Worm (Caenorhabditis elegans) whole organism, L3 larva: ENCODE results near the gene T06A10.106.

Experiments
- lin-39 ChIP-seq: fragments of 150-350 bp; optimal IDR thresholded peaks from 2 replicates; lab custom pipeline; 2018; ENCODE audit warnings: missing biosample characterization, missing genetic modification reagents, missing genetic modification characterization
- unc-39 ChIP-seq: sonication (generic microtip); optimal IDR thresholded peaks from 4 replicates; lab custom pipeline; 2017; ENCODE audit warnings: missing biosample characterization, missing genetic modification characterization
- unc-62 ChIP-seq: fragments of 150-350 bp; sonication (generic microtip); optimal IDR thresholded peaks from 4 replicates; lab custom pipeline; 2014; ENCODE audit warnings: missing biosample characterization, missing genetic modification reagents, missing genetic modification characterization

DNA sequence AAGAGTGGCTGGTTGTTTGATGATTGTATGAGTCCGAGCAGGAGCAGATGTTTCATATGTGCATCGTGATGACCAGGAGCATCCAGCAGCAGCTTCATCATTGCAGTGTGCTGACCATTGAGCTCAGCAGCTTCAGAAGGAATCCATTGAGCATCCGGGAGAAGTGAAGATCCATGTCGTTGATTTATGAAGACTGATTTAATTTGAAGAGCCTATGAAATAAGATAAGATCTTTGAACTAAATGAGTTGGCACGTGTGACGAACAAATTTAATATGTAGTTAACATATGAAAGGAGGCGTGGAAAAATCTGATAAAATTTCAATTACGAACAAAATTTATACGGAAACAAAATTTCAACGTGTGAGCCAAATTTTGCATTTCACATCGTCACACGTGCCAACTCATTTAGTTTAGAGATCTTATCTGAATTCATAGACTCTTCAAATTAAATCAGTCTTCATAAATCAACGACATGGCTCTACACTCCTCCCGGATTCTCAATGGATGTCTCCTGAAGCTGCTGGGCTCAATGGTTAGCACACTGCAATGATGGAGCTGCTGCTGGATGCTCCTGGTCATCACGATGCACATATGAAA is 49.1 kb upstream of the T06A10.106 start, which contains the start of the genes Y116A8C.469 and Y116A8C.468:
- TF ChIP-seq unc-39 (tag; lab: Kevin White, UChicago) = no peak
- no peak for TF ChIP-seq lin-39
- TF ChIP-seq unc-62 (GFP tag; lab: Kevin White, UChicago) = no peak
